Worm (Caenorhabditis elegans): Measurements from ENCODE around the gene plc-1.

Gene plc-1

ce11 chrX:10883203-10883602, 44.8 kb upstream of the plc-1 start, which contains the start of gene T21E8.7:
Gene T21E8.7 (plus strand): TSS chrX:10883503.
- TF ChIP-seq T07F8.4 (tag; optimal IDR thresholded peaks at IDR 0.05) = no peak
- no peak for TF ChIP-seq Y67H2A.10 (GFP tag; conservative IDR thresholded peaks at IDR 0.05)
- TF ChIP-seq die-1 (tag; optimal IDR thresholded peaks at IDR 0.05) = no peak
- no peak for TF ChIP-seq rec-8 (tag; optimal IDR thresholded peaks at IDR 0.05)
- TF ChIP-seq madf-3 (GFP tag; IDR thresholded peaks at IDR 0.05) = no peak
- no peak for TF ChIP-seq hmg-20 (GFP tag; IDR thresholded peaks at IDR 0.05)
- no peak for TF ChIP-seq ets-4 (GFP tag; optimal IDR thresholded peaks at IDR 0.05)
- TF ChIP-seq nfyb-1 (GFP tag; IDR thresholded peaks at IDR 0.05) = no peak
- TF ChIP-seq hlh-26 (GFP tag; conservative IDR thresholded peaks at IDR 0.05) = no peak
- TF ChIP-seq ceh-91 (GFP tag; IDR thresholded peaks at IDR 0.05) = no peak
- TF ChIP-seq zfh-2 (GFP tag; conservative IDR thresholded peaks at IDR 0.05) = no peak
- TF ChIP-seq F57A8.1 (GFP tag; optimal IDR thresholded peaks at IDR 0.05) = no peak

- TF ChIP-seq snpc-1.3 (tag; optimal IDR thresholded peaks at IDR 0.05; ENCODE audit: insufficient read depth) (no peak), Y95B8A.8 (GFP tag; IDR thresholded peaks at IDR 0.05) (no peak), B0019.2 (GFP tag; conservative IDR thresholded peaks at IDR 0.05) (no peak), ztf-28 (GFP tag; IDR thresholded peaks at IDR 0.05) (no peak), ets-4 (GFP tag; optimal IDR thresholded peaks at IDR 0.05) (no peak), athp-1 (tag; optimal IDR thresholded peaks at IDR 0.05) (no peak), ztf-22 (GFP tag; optimal IDR thresholded peaks at IDR 0.05) (no peak), lin-40 (tag; optimal IDR thresholded peaks at IDR 0.05) (no peak), mes-4 (tag; optimal IDR thresholded peaks at IDR 0.05) (no peak), lin-26 (GFP tag; IDR thresholded peaks at IDR 0.05) (no peak), madf-6 (GFP tag; IDR thresholded peaks at IDR 0.05) (no peak), chd-7 (tag; optimal IDR thresholded peaks at IDR 0.05) (no peak), hmg-20 (GFP tag; IDR thresholded peaks at IDR 0.05) (no peak), efl-1 (GFP tag; optimal IDR thresholded peaks at IDR 0.05) (no peak), lsl-1 (GFP tag; optimal IDR thresholded peaks at IDR 0.05) (no peak), atf-7 (tag; optimal IDR thresholded peaks at IDR 0.05) (no peak), Y79H2A.3 (GFP tag; conservative IDR thresholded peaks at IDR 0.05) (no peak)
These were observed 43.5 kb upstream of the plc-1 start, which contains the start of gene T21E8.6 for ce11 chrX:10881984-10882383. Gene T21E8.6 (plus strand): TSS chrX:10882284.

- TF ChIP-seq attf-6 (GFP tag; IDR thresholded peaks at IDR 0.05) (no peak), snpc-1.1 (tag; optimal IDR thresholded peaks at IDR 0.05; ENCODE audit: insufficient read depth) (no peak), ceh-58 (GFP tag; IDR thresholded peaks at IDR 0.05) (no peak), madf-8 (GFP tag; conservative IDR thresholded peaks at IDR 0.05) (no peak), ceh-79 (tag; optimal IDR thresholded peaks at IDR 0.05) (no peak), snpc-1.3 (tag; optimal IDR thresholded peaks at IDR 0.05; ENCODE audit: insufficient read depth) (no peak), ets-4 (GFP tag; optimal IDR thresholded peaks at IDR 0.05) (no peak), F10E7.11 (tag; optimal IDR thresholded peaks at IDR 0.05) (no peak), let-607 (tag; optimal IDR thresholded peaks at IDR 0.05) (no peak), egl-18 (GFP tag; IDR thresholded peaks at IDR 0.05) (no peak), madf-6 (GFP tag; IDR thresholded peaks at IDR 0.05) (no peak), Y67H2A.10 (GFP tag; conservative IDR thresholded peaks at IDR 0.05) (no peak), nhr-90 (tag; optimal IDR thresholded peaks at IDR 0.05) (no peak), tlf-1 (GFP tag; optimal IDR thresholded peaks at IDR 0.05) (no peak), B0336.3 (GFP tag; IDR thresholded peaks at IDR 0.05) (no peak), hlh-12 (tag; optimal IDR thresholded peaks at IDR 0.05) (no peak), chd-7 (tag; optimal IDR thresholded peaks at IDR 0.05) (no peak)
These were observed 42.1 kb upstream of the plc-1 start, which contains the start of gene T21E8.4 for ce11 chrX:10880509-10880908. Gene T21E8.4 (plus strand): TSS chrX:10880809.
